Fruit fly (Drosophila melanogaster) whole organism: Measurements from ENCODE around the gene Spn27A.

ENCODE experiments used
- CG8478 ChIP-seq: fragments of >200 bp; optimal IDR thresholded peaks from 2 replicates; lab custom pipeline; 2018; ENCODE audit warnings: inconsistent platforms
- Dll ChIP-seq: fragments of >200 bp; optimal IDR thresholded peaks from 2 replicates; lab custom pipeline; 2017
- EcR ChIP-seq, 2 experiments: fragments of >200 bp; optimal IDR thresholded peaks; 2 replicates each; lab custom pipeline; 2017; ENCODE audit warnings: missing biosample characterization in 2 of 2, missing genetic modification characterization in 2 of 2, missing genetic modification reagents in 2 of 2
- pan ChIP-seq: fragments of >200 bp; optimal IDR thresholded peaks from 2 replicates; lab custom pipeline; 2017
- psq ChIP-seq: fragments of >200 bp; optimal IDR thresholded peaks from 2 replicates; lab custom pipeline; 2017
- usp ChIP-seq: fragments of >200 bp; optimal IDR thresholded peaks from 2 replicates; lab custom pipeline; 2017; ENCODE audit warnings: missing biosample characterization, missing genetic modification characterization, mixed read lengths

Gene Spn27A

dm6 chr2L:6696229-6696628 lies 23.1 kb upstream of the Spn27A start:
- TF ChIP-seq CG8478 (lab: Kevin White, UChicago): no peak
- no peak for TF ChIP-seq psq (lab: Kevin White, UChicago)
- TF ChIP-seq Dll (lab: Kevin White, UChicago): no peak
- TF ChIP-seq usp (GFP tag; lab: Kevin White, UChicago): no peak
- no peak for TF ChIP-seq pan (lab: Kevin White, UChicago)
- TF ChIP-seq EcR (GFP tag; optimal IDR thresholded peaks at IDR 0.05; lab: Kevin White, UChicago): no peak

- TF ChIP-seq CG8478 (lab: Kevin White, UChicago): no peak
- TF ChIP-seq EcR (GFP tag; optimal IDR thresholded peaks at IDR 0.05; lab: Kevin White, UChicago): no peak
These were observed 20.7 kb upstream of the Spn27A start for dm6 chr2L:6693794-6694254.

dm6 chr2L:6692048-6692447 lies 18.9 kb upstream of the Spn27A start:
- TF ChIP-seq Dll (lab: Kevin White, UChicago) (no peak), psq (lab: Kevin White, UChicago) (no peak), CG8478 (lab: Kevin White, UChicago) (no peak), usp (GFP tag; lab: Kevin White, UChicago) (no peak), pan (lab: Kevin White, UChicago) (no peak), EcR (GFP tag; optimal IDR thresholded peaks at IDR 0.05; lab: Kevin White, UChicago) (no peak)

dm6 chr2L:6686612-6687011 lies 13.5 kb upstream of the Spn27A start, which contains the start of gene CG11327:
CG11327 (minus strand) TSS chr2L:6686712.
- no peak for TF ChIP-seq psq (lab: Kevin White, UChicago)
- TF ChIP-seq pan (lab: Kevin White, UChicago): no peak
- TF ChIP-seq Dll (lab: Kevin White, UChicago): no peak
- TF ChIP-seq CG8478 (lab: Kevin White, UChicago): no peak
- TF ChIP-seq usp (GFP tag; lab: Kevin White, UChicago): no peak
- no peak for TF ChIP-seq EcR (GFP tag; optimal IDR thresholded peaks at IDR 0.05; lab: Kevin White, UChicago)

- TF ChIP-seq usp (GFP tag; lab: Kevin White, UChicago) (no peak), pan (lab: Kevin White, UChicago) (no peak), Dll (lab: Kevin White, UChicago) (no peak), psq (lab: Kevin White, UChicago) (no peak), CG8478 (lab: Kevin White, UChicago) (no peak), EcR (GFP tag; optimal IDR thresholded peaks at IDR 0.05; lab: Kevin White, UChicago) (no peak)
These were observed 11.1 kb upstream of the Spn27A start, which contains the start of gene Nhe3 for dm6 chr2L:6683992-6684882. Nhe3 (minus strand) TSS chr2L:6684364.

dm6 chr2L:6682909-6683308 lies 9.8 kb upstream of the Spn27A start:
- no peak for TF ChIP-seq psq (lab: Kevin White, UChicago)
- no peak for TF ChIP-seq EcR (GFP tag; optimal IDR thresholded peaks at IDR 0.05; lab: Kevin White, UChicago)
- no peak for TF ChIP-seq CG8478 (lab: Kevin White, UChicago)
- no peak for TF ChIP-seq pan (lab: Kevin White, UChicago)
- TF ChIP-seq usp (GFP tag; lab: Kevin White, UChicago): no peak
- no peak for TF ChIP-seq Dll (lab: Kevin White, UChicago)

dm6 chr2L:6677453-6677852 lies 4.3 kb upstream of the Spn27A start, which contains the start of gene Nse1:
Nse1 (minus strand) TSS chr2L:6677625.
- TF ChIP-seq Dll (lab: Kevin White, UChicago): no peak
- no peak for TF ChIP-seq psq (lab: Kevin White, UChicago)
- TF ChIP-seq EcR (GFP tag; optimal IDR thresholded peaks at IDR 0.05; lab: Kevin White, UChicago): no peak
- TF ChIP-seq pan (lab: Kevin White, UChicago): no peak
- no peak for TF ChIP-seq usp (GFP tag; lab: Kevin White, UChicago)
- no peak for TF ChIP-seq CG8478 (lab: Kevin White, UChicago)

- TF ChIP-seq pan (lab: Kevin White, UChicago): no peak
- no peak for TF ChIP-seq Dll (lab: Kevin White, UChicago)
- TF ChIP-seq psq (lab: Kevin White, UChicago): no peak
- no peak for TF ChIP-seq EcR (GFP tag; optimal IDR thresholded peaks at IDR 0.05; lab: Kevin White, UChicago)
- no peak for TF ChIP-seq usp (GFP tag; lab: Kevin White, UChicago)
These were observed 3.4 kb upstream of the Spn27A start, which contains the start of gene cort for dm6 chr2L:6676535-6676934. cort (minus strand) TSS chr2L:6676635.

- TF ChIP-seq Dll (lab: Kevin White, UChicago) (no peak), pan (lab: Kevin White, UChicago) (no peak), EcR (GFP tag; optimal IDR thresholded peaks at IDR 0.05; lab: Kevin White, UChicago) (no peak), psq (lab: Kevin White, UChicago) (no peak), usp (GFP tag; lab: Kevin White, UChicago) (no peak), CG8478 (lab: Kevin White, UChicago) (no peak)
These were observed 1.7 kb downstream of the Spn27A start for dm6 chr2L:6671409-6671808.

- TF ChIP-seq psq (lab: Kevin White, UChicago): no peak
- TF ChIP-seq Dll (lab: Kevin White, UChicago): no peak
- TF ChIP-seq EcR (GFP tag; optimal IDR thresholded peaks at IDR 0.05; lab: Kevin White, UChicago): no peak
- no peak for TF ChIP-seq CG8478 (lab: Kevin White, UChicago)
- no peak for TF ChIP-seq pan (lab: Kevin White, UChicago)
- no peak for TF ChIP-seq usp (GFP tag; lab: Kevin White, UChicago)
These were observed 5.3 kb downstream of the Spn27A start, which contains the start of gene Galt for dm6 chr2L:6667719-6668325. Galt (minus strand) TSS chr2L:6668033.
